Worm (Caenorhabditis elegans) whole organism, L4 larva: ENCODE data around the gene C10E2.5.

ENCODE experiments used
- F10B5.3 ChIP-seq: sonication (generic microtip); optimal IDR thresholded peaks from 2 replicates; lab custom pipeline; 2016; ENCODE audit warnings: mild to moderate bottlenecking, missing genetic modification characterization, missing compliant biosample characterization
- F37D6.2 ChIP-seq: sonication (generic microtip); optimal IDR thresholded peaks from 2 replicates; lab custom pipeline; 2016; ENCODE audit warnings: mild to moderate bottlenecking, missing genetic modification characterization, missing compliant biosample characterization
- F44E2.7 ChIP-seq: fragments of 200-800 bp; sonication (Bioruptor generic); IDR thresholded peaks from 2 replicates; pipeline ENCODE4 v2.1.2; 2022; ENCODE audit warnings: missing genetic modification characterization, missing compliant biosample characterization
- F49E8.2 ChIP-seq: sonication (generic microtip); optimal IDR thresholded peaks from 2 replicates; lab custom pipeline; 2016; ENCODE audit warnings: missing compliant biosample characterization, mild to moderate bottlenecking, missing genetic modification characterization, borderline replicate concordance
- R02D3.7 ChIP-seq: fragments of 150-350 bp; sonication (generic microtip); optimal IDR thresholded peaks from 3 replicates; lab custom pipeline; 2014; ENCODE audit warnings: missing biosample characterization, missing genetic modification characterization
- T20F7.1 ChIP-seq: fragments of 200-800 bp; sonication (Bioruptor generic); optimal IDR thresholded peaks from 2 replicates; lab custom pipeline; 2018; ENCODE audit warnings: mild to moderate bottlenecking, missing genetic modification characterization, missing compliant biosample characterization
- T26A8.4 ChIP-seq: fragments of 200-800 bp; sonication (Bioruptor generic); IDR thresholded peaks from 2 replicates; pipeline ENCODE4 v1.3.6; 2022; ENCODE audit warnings: missing genetic modification characterization, missing compliant biosample characterization
- Y75B8A.6 ChIP-seq: fragments of 200-800 bp; sonication (Bioruptor generic); IDR thresholded peaks from 2 replicates; pipeline ENCODE4 v1.3.6; 2022; ENCODE audit warnings: missing genetic modification reagents, missing genetic modification characterization, missing compliant biosample characterization
- ama-1 ChIP-seq: fragments of 150-350 bp; optimal IDR thresholded peaks from 2 replicates; lab custom pipeline; 2014; ENCODE audit warnings: inconsistent platforms, mixed read lengths
- arid-1 ChIP-seq: fragments of 200-800 bp; sonication (Bioruptor generic); conservative IDR thresholded peaks from 2 replicates; pipeline ENCODE4 v1.3.6; 2022; ENCODE audit warnings: missing genetic modification reagents, missing genetic modification characterization, missing compliant biosample characterization
- attf-4 ChIP-seq: sonication (generic microtip); optimal IDR thresholded peaks from 3 replicates; lab custom pipeline; 2017; ENCODE audit warnings: missing biosample characterization, missing genetic modification characterization
- ceh-44 ChIP-seq: fragments of 200-800 bp; sonication (Bioruptor generic); IDR thresholded peaks from 2 replicates; pipeline ENCODE4 v1.3.6; 2022; ENCODE audit warnings: missing genetic modification reagents, missing genetic modification characterization, missing compliant biosample characterization
- ceh-62 ChIP-seq: sonication (generic microtip); optimal IDR thresholded peaks from 2 replicates; lab custom pipeline; 2017; ENCODE audit warnings: missing biosample characterization, missing genetic modification characterization
- cey-2 ChIP-seq: sonication (generic microtip); optimal IDR thresholded peaks from 3 replicates; lab custom pipeline; 2017; ENCODE audit warnings: missing genetic modification characterization, mild to moderate bottlenecking, missing compliant biosample characterization, antibody characterized with exemption, borderline replicate concordance; ENCODE audit not compliant: insufficient read depth
- dmd-6 ChIP-seq: fragments of 200-800 bp; sonication (Bioruptor generic); IDR thresholded peaks from 2 replicates; pipeline ENCODE4 v1.3.6; 2022; ENCODE audit warnings: missing genetic modification reagents, missing genetic modification characterization, missing compliant biosample characterization
- dmd-9 ChIP-seq: fragments of 200-800 bp; sonication (Bioruptor generic); IDR thresholded peaks from 2 replicates; pipeline ENCODE4 v1.3.6; 2022; ENCODE audit warnings: missing genetic modification reagents, missing genetic modification characterization, missing compliant biosample characterization
- duxl-1 ChIP-seq: sonication (generic microtip); optimal IDR thresholded peaks from 2 replicates; lab custom pipeline; 2016; ENCODE audit warnings: mild to moderate bottlenecking, missing genetic modification characterization, moderate library complexity, missing compliant biosample characterization; ENCODE audit not compliant: poor library complexity
- egl-43 ChIP-seq: fragments of 200-800 bp; sonication (Bioruptor generic); IDR thresholded peaks from 2 replicates; pipeline ENCODE4 v1.3.6; 2022; ENCODE audit warnings: missing genetic modification reagents, missing genetic modification characterization, missing compliant biosample characterization
- fkh-10 ChIP-seq: fragments of 150-350 bp; optimal IDR thresholded peaks from 2 replicates; lab custom pipeline; 2014; ENCODE audit warnings: missing biosample characterization, missing genetic modification reagents, missing genetic modification characterization
- fos-1 ChIP-seq: fragments of 150-350 bp; optimal IDR thresholded peaks from 2 replicates; lab custom pipeline; 2014; ENCODE audit warnings: missing biosample characterization, missing genetic modification characterization
- hif-1 ChIP-seq, 2 experiments: sonication (generic microtip); optimal IDR thresholded peaks; 2 replicates each; lab custom pipeline; 2016 to 2017; ENCODE audit warnings: missing compliant biosample characterization in 2 of 2, missing genetic modification characterization in 2 of 2, missing genetic modification reagents in 2 of 2, missing genotype in 2 of 2, mild to moderate bottlenecking in 1 of 2
- hlh-30 ChIP-seq: sonication (generic microtip); optimal IDR thresholded peaks from 2 replicates; lab custom pipeline; 2017; ENCODE audit warnings: antibody characterized with exemption, mild to moderate bottlenecking, missing genetic modification characterization, missing compliant biosample characterization; ENCODE audit not compliant: insufficient read depth
- hmg-1.1 ChIP-seq: fragments of 200-800 bp; sonication (Bioruptor generic); IDR thresholded peaks from 2 replicates; pipeline ENCODE4 v1.3.6; 2022; ENCODE audit warnings: missing genetic modification reagents, missing genetic modification characterization, missing compliant biosample characterization
- lim-7 ChIP-seq: fragments of 200-800 bp; sonication (Bioruptor generic); IDR thresholded peaks from 2 replicates; pipeline ENCODE4 v1.3.6; 2022; ENCODE audit warnings: missing genetic modification characterization, missing compliant biosample characterization
- lin-1 ChIP-seq: fragments of 200-800 bp; sonication (Bioruptor generic); IDR thresholded peaks from 2 replicates; pipeline ENCODE4 v1.3.6; 2022; ENCODE audit warnings: missing genetic modification reagents, missing genetic modification characterization, missing compliant biosample characterization
- lin-13 ChIP-seq: fragments of 150-350 bp; optimal IDR thresholded peaks from 2 replicates; lab custom pipeline; 2014; ENCODE audit warnings: missing biosample characterization, missing genetic modification reagents, missing genetic modification characterization
- lin-29 ChIP-seq: fragments of 200-800 bp; sonication (Bioruptor generic); IDR thresholded peaks from 2 replicates; pipeline ENCODE4 v1.3.6; 2022; ENCODE audit warnings: missing genetic modification reagents, missing genetic modification characterization, missing compliant biosample characterization
- lin-38 ChIP-seq: fragments of 200-800 bp; sonication (Bioruptor generic); IDR thresholded peaks from 2 replicates; pipeline ENCODE4 v1.3.6; 2022; ENCODE audit warnings: missing genetic modification reagents, missing genetic modification characterization, missing compliant biosample characterization
- lir-3 ChIP-seq: sonication (generic microtip); optimal IDR thresholded peaks from 2 replicates; lab custom pipeline; 2016; ENCODE audit warnings: mild to moderate bottlenecking, missing genetic modification characterization, missing compliant biosample characterization
- madf-5 ChIP-seq, 2 experiments: fragments of 200-800 bp; sonication (Bioruptor generic); IDR thresholded peaks; 2 replicates each; pipeline ENCODE4 v1.3.6; 2022; ENCODE audit warnings: missing compliant biosample characterization in 2 of 2, missing genetic modification characterization in 2 of 2
- mdt-29 ChIP-seq: fragments of 200-800 bp; sonication (Bioruptor generic); IDR thresholded peaks from 2 replicates; pipeline ENCODE4 v1.3.6; 2022; ENCODE audit warnings: missing genetic modification reagents, missing genetic modification characterization, missing compliant biosample characterization
- mep-1 ChIP-seq: fragments of 150-350 bp; sonication (generic microtip); optimal IDR thresholded peaks from 3 replicates; lab custom pipeline; 2014; ENCODE audit warnings: missing biosample characterization, missing genetic modification characterization
- mes-2 ChIP-seq: sonication (generic microtip); optimal IDR thresholded peaks from 2 replicates; lab custom pipeline; 2016; ENCODE audit warnings: missing genotype, mild to moderate bottlenecking, missing genetic modification characterization, missing compliant biosample characterization; ENCODE audit not compliant: poor library complexity, severe bottlenecking
- nhr-10 ChIP-seq: fragments of 150-350 bp; optimal IDR thresholded peaks from 2 replicates; lab custom pipeline; 2014; ENCODE audit warnings: missing biosample characterization, missing genetic modification characterization
- nhr-102 ChIP-seq: sonication (generic microtip); optimal IDR thresholded peaks from 2 replicates; lab custom pipeline; 2016; ENCODE audit warnings: mild to moderate bottlenecking, missing genetic modification characterization, moderate library complexity, missing compliant biosample characterization
- nhr-11 ChIP-seq: fragments of 150-350 bp; optimal IDR thresholded peaks from 2 replicates; lab custom pipeline; 2014; ENCODE audit warnings: missing biosample characterization, missing genetic modification characterization
- nhr-111 ChIP-seq: fragments of 200-800 bp; sonication (Bioruptor generic); optimal IDR thresholded peaks from 2 replicates; lab custom pipeline; 2018; ENCODE audit warnings: mild to moderate bottlenecking, missing genetic modification characterization, missing compliant biosample characterization
- nhr-25 ChIP-seq: sonication (generic microtip); optimal IDR thresholded peaks from 2 replicates; lab custom pipeline; 2017; ENCODE audit warnings: missing genetic modification characterization, mild to moderate bottlenecking, missing compliant biosample characterization, antibody characterized with exemption, moderate library complexity, borderline replicate concordance; ENCODE audit not compliant: insufficient read depth
- nhr-28 ChIP-seq: fragments of 150-350 bp; optimal IDR thresholded peaks from 2 replicates; lab custom pipeline; 2014; ENCODE audit warnings: missing biosample characterization, missing genetic modification characterization
- nhr-41 ChIP-seq: fragments of 200-800 bp; sonication (Bioruptor generic); IDR thresholded peaks from 2 replicates; pipeline ENCODE4 v1.3.6; 2022; ENCODE audit warnings: missing genetic modification reagents, missing genetic modification characterization, missing compliant biosample characterization
- nhr-76 ChIP-seq: fragments of 150-350 bp; optimal IDR thresholded peaks from 2 replicates; lab custom pipeline; 2014; ENCODE audit warnings: missing biosample characterization, missing genetic modification characterization
- pha-4 ChIP-seq, 2 experiments: fragments of 150-350 bp in 1 of 2; fragments of 200-800 bp in 1 of 2; sonication (Bioruptor generic) in 1 of 2; IDR thresholded peaks in 1 of 2; optimal IDR thresholded peaks in 1 of 2; 2 replicates each; pipeline versions ENCODE4 v1.3.6 to Lab custom; 2014 to 2022; ENCODE audit warnings: missing genetic modification characterization in 2 of 2, missing genetic modification reagents in 2 of 2, missing biosample characterization in 1 of 2, missing compliant biosample characterization in 1 of 2
- saeg-2 ChIP-seq: fragments of 200-800 bp; sonication (Bioruptor generic); IDR thresholded peaks from 2 replicates; pipeline ENCODE4 v1.3.6; 2022; ENCODE audit warnings: missing genetic modification reagents, missing genetic modification characterization, missing compliant biosample characterization
- sdz-12 ChIP-seq: fragments of 200-800 bp; sonication (Bioruptor generic); optimal IDR thresholded peaks from 2 replicates; lab custom pipeline; 2018; ENCODE audit warnings: mild to moderate bottlenecking, missing genetic modification characterization, missing compliant biosample characterization
- set-16 ChIP-seq: fragments of 200-800 bp; sonication (Bioruptor generic); IDR thresholded peaks from 2 replicates; pipeline ENCODE4 v1.3.6; 2022; ENCODE audit warnings: missing genetic modification reagents, missing genetic modification characterization, missing compliant biosample characterization
- spr-1 ChIP-seq: sonication (generic microtip); optimal IDR thresholded peaks from 2 replicates; lab custom pipeline; 2016; ENCODE audit warnings: mild to moderate bottlenecking, missing genetic modification characterization, missing compliant biosample characterization
- unc-130 ChIP-seq: sonication (generic microtip); optimal IDR thresholded peaks from 2 replicates; lab custom pipeline; 2016; ENCODE audit warnings: missing genetic modification reagents, missing genetic modification characterization, missing compliant biosample characterization
- zag-1 ChIP-seq: fragments of 150-350 bp; optimal IDR thresholded peaks from 2 replicates; lab custom pipeline; 2014; ENCODE audit warnings: missing biosample characterization, missing genetic modification characterization
- zfp-2 ChIP-seq: sonication (generic microtip); optimal IDR thresholded peaks from 2 replicates; lab custom pipeline; 2016; ENCODE audit warnings: mild to moderate bottlenecking, missing genetic modification characterization, missing compliant biosample characterization
- ztf-7 ChIP-seq: fragments of 150-350 bp; optimal IDR thresholded peaks from 2 replicates; lab custom pipeline; 2014; ENCODE audit warnings: missing biosample characterization, missing genetic modification characterization

Gene C10E2.5

DNA sequence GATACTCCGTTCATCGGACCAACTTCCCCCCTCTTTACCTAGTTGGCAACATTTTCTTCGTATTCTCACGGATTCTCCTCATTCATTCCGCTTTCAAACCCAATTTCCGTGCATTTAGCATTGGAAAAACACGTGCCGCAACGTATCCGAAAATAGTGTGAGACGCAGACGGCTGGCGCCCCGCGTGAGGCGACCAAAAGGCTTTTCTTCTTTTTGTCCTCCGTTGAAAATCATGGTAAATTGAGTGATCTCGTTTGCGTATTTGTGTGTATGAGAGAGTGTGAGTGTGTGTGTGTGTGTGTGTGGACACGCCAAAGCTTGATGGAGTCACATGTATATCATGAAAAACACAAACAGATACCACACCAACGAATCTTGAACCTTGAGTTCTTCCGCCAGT lies 42.5 kb upstream of the C10E2.5 start (continued):
- TF ChIP-seq lin-29: 0 out of 2 replicates have a peak, but pooled peaks have one; percentile 48
- peak; percentile 99 for TF ChIP-seq hlh-30
- peak; percentile 44 for TF ChIP-seq spr-1 (tag; lab: Kevin White, UChicago)
- peak; percentile 95 for TF ChIP-seq fkh-10 (GFP tag; lab: Kevin White, UChicago)
- no peak for TF ChIP-seq sdz-12
- no peak for TF ChIP-seq madf-5 (GFP tag; IDR thresholded peaks at IDR 0.05; lab: Robert Waterston, UW)
- peak; percentile 25 for TF ChIP-seq zag-1 (tag; lab: Kevin White, UChicago)
- TF ChIP-seq F44E2.7: no peak
- no peak for TF ChIP-seq zfp-2
- TF ChIP-seq lin-13 (GFP tag; lab: Kevin White, UChicago): peak; percentile 86
- TF ChIP-seq nhr-11 (tag; lab: Kevin White, UChicago): peak; percentile 98
- peak; percentile 95 for TF ChIP-seq mep-1 (tag; lab: Kevin White, UChicago)
- TF ChIP-seq F10B5.3: no peak
- peak; percentile 76 to 98 for TF ChIP-seq hif-1 (tag; optimal IDR thresholded peaks at IDR 0.05; lab: Kevin White, UChicago)
- peak; percentile 63 for TF ChIP-seq pha-4 (GFP tag; IDR thresholded peaks at IDR 0.05; lab: Robert Waterston, UW)
- TF ChIP-seq pha-4 (tag; optimal IDR thresholded peaks at IDR 0.05; lab: Kevin White, UChicago): peak; percentile 56
- no peak for TF ChIP-seq nhr-76 (tag; lab: Kevin White, UChicago)
- no peak for TF ChIP-seq cey-2 (tag; lab: Kevin White, UChicago)
- TF ChIP-seq arid-1 (GFP tag; lab: Robert Waterston, UW): 0 out of 2 replicates have a peak, but pooled peaks have one; percentile 42
- no peak for TF ChIP-seq Y75B8A.6 (GFP tag; lab: Robert Waterston, UW)
- no peak for TF ChIP-seq R02D3.7 (tag; lab: Kevin White, UChicago)
- peak; percentile 95 for TF ChIP-seq dmd-6 (GFP tag; lab: Robert Waterston, UW)
- TF ChIP-seq T26A8.4: peak; percentile 55; the same call in 1 of the 2 replicates
- TF ChIP-seq ama-1: peak; percentile 37
- TF ChIP-seq nhr-10 (tag; lab: Kevin White, UChicago): peak; percentile 63
- TF ChIP-seq ceh-62: no peak
- no peak for TF ChIP-seq nhr-111 (GFP tag; lab: Kevin White, UChicago)
- TF ChIP-seq F37D6.2 (tag; lab: Kevin White, UChicago): peak; percentile 76
- TF ChIP-seq fos-1 (tag; lab: Kevin White, UChicago): no peak
- TF ChIP-seq nhr-41 (GFP tag; lab: Robert Waterston, UW): no peak
- no peak for TF ChIP-seq F49E8.2 (tag; lab: Kevin White, UChicago)
- TF ChIP-seq unc-130 (GFP tag; lab: Kevin White, UChicago): no peak
- TF ChIP-seq saeg-2 (GFP tag; lab: Robert Waterston, UW): peak; percentile 66
- peak; percentile 73 for TF ChIP-seq nhr-102
- peak; percentile 96 for TF ChIP-seq nhr-28
- peak; percentile 42 for TF ChIP-seq duxl-1 (tag; lab: Kevin White, UChicago)
- TF ChIP-seq mdt-29 (GFP tag; lab: Robert Waterston, UW): peak; percentile 84
- TF ChIP-seq T20F7.1 (GFP tag; lab: Kevin White, UChicago): peak; percentile 83
- peak; percentile 2 for TF ChIP-seq nhr-25 (tag; lab: Kevin White, UChicago)
- TF ChIP-seq lin-38 (GFP tag; lab: Robert Waterston, UW): peak; percentile 41; the same call in 1 of the 2 replicates
- TF ChIP-seq lim-7 (GFP tag; lab: Robert Waterston, UW): no peak
- TF ChIP-seq egl-43: peak; percentile 80
- TF ChIP-seq lin-1 (GFP tag; lab: Robert Waterston, UW): peak; percentile 82
- TF ChIP-seq mes-2 (tag; lab: Kevin White, UChicago): peak; percentile 52
- peak; percentile 67; the same call in 1 of the 2 replicates for TF ChIP-seq set-16 (GFP tag; lab: Robert Waterston, UW)
- no peak for TF ChIP-seq ceh-44 (GFP tag; lab: Robert Waterston, UW)
- peak; percentile 90 for TF ChIP-seq hmg-1.1 (GFP tag; lab: Robert Waterston, UW)
- TF ChIP-seq ztf-7 (tag; lab: Kevin White, UChicago): peak; percentile 7
- no peak for TF ChIP-seq dmd-9 (GFP tag; lab: Robert Waterston, UW)
- no peak for TF ChIP-seq attf-4 (tag; lab: Kevin White, UChicago)
- no peak for TF ChIP-seq lir-3 (tag; lab: Kevin White, UChicago)
